Fruit fly (Drosophila melanogaster): ENCODE measurements around the gene CG43089.

The CG43089 gene

DNA sequence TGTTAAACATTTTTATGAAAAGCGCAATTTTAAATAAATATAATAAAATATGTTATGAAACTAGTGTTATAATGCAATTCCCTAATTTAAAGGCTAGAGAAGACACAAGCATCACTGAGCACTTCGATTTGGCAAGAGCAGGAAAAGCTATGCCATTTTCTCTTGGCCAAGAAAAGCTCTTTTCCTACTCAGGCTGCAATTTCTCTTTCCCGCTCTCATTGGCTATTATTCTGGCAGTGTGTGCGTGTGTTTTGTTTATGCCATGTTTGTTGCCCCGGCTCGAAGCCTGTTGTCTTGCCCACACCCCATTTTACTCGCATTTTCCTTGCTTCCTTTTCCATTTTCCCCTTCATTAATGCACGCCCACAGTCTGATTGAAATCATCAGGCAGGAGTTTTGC lies 33.4 kb downstream of the CG43089 start:
- TF ChIP-seq CG1620 (GFP tag; optimal IDR thresholded peaks at IDR 0.05) (no peak), CG11617 (GFP tag; optimal IDR thresholded peaks at IDR 0.05) (no peak), CG5204 (GFP tag; optimal IDR thresholded peaks at IDR 0.05) (no peak), kay (GFP tag; ENCODE audit: borderline replicate concordance) (no peak), CG7045 (GFP tag; optimal IDR thresholded peaks at IDR 0.05) (no peak), Hr96 (GFP tag; optimal IDR thresholded peaks at IDR 0.05) (no peak)

DNA sequence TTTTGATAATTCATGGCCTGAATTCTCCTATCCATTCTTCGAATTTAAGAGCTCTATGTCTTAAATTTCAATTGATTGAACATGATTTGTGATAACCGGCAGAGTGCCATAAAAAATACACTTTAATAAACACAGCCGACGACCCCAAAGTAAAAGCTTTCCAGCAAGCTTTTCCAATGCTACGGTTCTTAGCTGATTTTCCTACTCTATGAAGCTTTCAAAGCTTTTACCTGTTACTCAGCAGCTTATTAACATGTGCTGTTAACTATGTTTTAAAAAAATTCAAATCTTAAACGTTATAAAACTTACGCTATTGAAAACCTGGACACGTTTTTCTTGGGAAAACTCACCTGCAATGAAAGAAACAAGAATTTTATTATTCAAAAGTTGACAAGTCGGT lies 38.9 kb downstream of the CG43089 start:
- no peak for TF ChIP-seq CG7045 (GFP tag; optimal IDR thresholded peaks at IDR 0.05)
- TF ChIP-seq kay (GFP tag; ENCODE audit: borderline replicate concordance): peak; percentile 89

DNA sequence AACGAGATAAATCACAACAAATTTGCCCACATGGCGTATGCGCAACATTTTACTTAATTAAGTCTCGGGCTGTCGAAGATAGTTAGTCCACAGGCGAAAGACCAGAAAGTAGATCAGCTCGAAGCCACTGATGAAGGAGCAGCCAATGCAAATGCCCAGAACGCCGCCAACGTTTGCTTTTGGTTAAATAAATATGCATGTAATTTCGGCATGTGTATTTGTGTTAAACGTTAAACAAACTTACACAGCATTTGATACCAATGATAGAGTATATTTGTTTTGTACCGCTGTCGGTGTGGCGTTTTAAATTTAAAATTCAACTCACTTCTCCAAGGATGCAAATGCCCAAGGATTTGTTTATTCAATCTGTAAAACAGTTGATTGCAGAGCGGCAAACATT lies 39.8 kb downstream of the CG43089 start:
- no peak for TF ChIP-seq tj (GFP tag; optimal IDR thresholded peaks at IDR 0.05)
- TF ChIP-seq kay (GFP tag; ENCODE audit: borderline replicate concordance): no peak
- no peak for TF ChIP-seq CG7101 (tag; optimal IDR thresholded peaks at IDR 0.05)
- no peak for TF ChIP-seq CG5204 (GFP tag; optimal IDR thresholded peaks at IDR 0.05)
- no peak for TF ChIP-seq bab1 (GFP tag; optimal IDR thresholded peaks at IDR 0.05)
- no peak for TF ChIP-seq cnc (optimal IDR thresholded peaks at IDR 0.05)
- TF ChIP-seq CG1620 (GFP tag; optimal IDR thresholded peaks at IDR 0.05): no peak
- TF ChIP-seq pad (GFP tag; optimal IDR thresholded peaks at IDR 0.05): no peak
- no peak for TF ChIP-seq Clk (GFP tag; optimal IDR thresholded peaks at IDR 0.05)
- TF ChIP-seq CG12768 (GFP tag; optimal IDR thresholded peaks at IDR 0.05): no peak
- TF ChIP-seq Hr96 (GFP tag; optimal IDR thresholded peaks at IDR 0.05): no peak
- TF ChIP-seq CG33017 (tag; optimal IDR thresholded peaks at IDR 0.05): no peak
- no peak for TF ChIP-seq CG14711 (tag; optimal IDR thresholded peaks at IDR 0.05)
- no peak for TF ChIP-seq Crg-1 (GFP tag; optimal IDR thresholded peaks at IDR 0.05)

DNA sequence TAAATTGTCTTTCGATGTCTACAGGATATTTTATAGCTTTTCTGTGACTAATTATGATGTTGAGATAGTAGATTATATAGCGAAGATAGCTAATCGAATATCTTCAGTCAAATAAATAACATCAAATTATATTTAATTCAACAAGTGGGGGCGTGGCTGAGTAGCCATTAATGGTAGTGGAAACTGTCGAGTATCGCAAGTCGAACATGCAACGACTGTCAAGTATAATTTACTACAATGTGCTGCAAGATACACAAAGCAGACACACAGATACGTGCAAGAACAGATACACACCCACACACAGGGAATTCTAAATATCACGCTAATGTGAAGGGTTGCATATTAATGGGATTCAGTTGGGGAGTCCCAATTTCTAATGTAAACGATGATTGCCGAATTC lies 41.3 kb downstream of the CG43089 start, which contains the start of gene ppk27:
Gene ppk27 (minus strand): TSS at position 101 of the 400 bp plus-strand sequence.
- TF ChIP-seq cnc (optimal IDR thresholded peaks at IDR 0.05) (no peak), pad (GFP tag; optimal IDR thresholded peaks at IDR 0.05) (no peak)

DNA sequence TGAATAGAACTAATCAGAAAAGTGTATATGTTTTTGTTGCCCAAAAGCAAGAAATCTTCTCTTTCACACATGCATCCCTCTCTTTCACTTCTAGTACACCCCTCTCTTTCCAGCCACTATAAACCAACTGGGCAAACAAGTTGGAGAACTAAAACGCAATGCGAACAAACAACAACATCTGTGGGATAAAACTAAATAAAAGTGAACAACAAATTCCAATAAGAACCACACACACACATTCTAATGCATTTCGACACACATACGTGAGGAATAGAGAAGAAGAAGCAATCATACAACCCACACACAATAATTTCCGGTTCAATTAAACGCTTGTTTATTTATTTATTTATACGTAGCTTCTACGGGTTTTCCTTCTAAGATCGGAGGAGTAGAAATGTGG lies 41.9 kb downstream of the CG43089 start:
- no peak for TF ChIP-seq Clk (GFP tag; optimal IDR thresholded peaks at IDR 0.05)
- no peak for TF ChIP-seq cic (GFP tag; optimal IDR thresholded peaks at IDR 0.05)
- TF ChIP-seq bab1 (GFP tag; optimal IDR thresholded peaks at IDR 0.05): no peak
- no peak for TF ChIP-seq toe (GFP tag; optimal IDR thresholded peaks at IDR 0.05)
- TF ChIP-seq CG14711 (tag; optimal IDR thresholded peaks at IDR 0.05): no peak
- TF ChIP-seq CG11617 (GFP tag; optimal IDR thresholded peaks at IDR 0.05): no peak
- no peak for TF ChIP-seq CG12768 (GFP tag; optimal IDR thresholded peaks at IDR 0.05)
- TF ChIP-seq ovo (GFP tag; optimal IDR thresholded peaks at IDR 0.05): no peak
- TF ChIP-seq Hr96 (GFP tag; optimal IDR thresholded peaks at IDR 0.05): no peak
- TF ChIP-seq pad (GFP tag; optimal IDR thresholded peaks at IDR 0.05): no peak
- no peak for TF ChIP-seq kay (GFP tag; ENCODE audit: borderline replicate concordance)
- no peak for TF ChIP-seq CG7045 (GFP tag; optimal IDR thresholded peaks at IDR 0.05)
- no peak for TF ChIP-seq Mnt (GFP tag; optimal IDR thresholded peaks at IDR 0.05)

DNA sequence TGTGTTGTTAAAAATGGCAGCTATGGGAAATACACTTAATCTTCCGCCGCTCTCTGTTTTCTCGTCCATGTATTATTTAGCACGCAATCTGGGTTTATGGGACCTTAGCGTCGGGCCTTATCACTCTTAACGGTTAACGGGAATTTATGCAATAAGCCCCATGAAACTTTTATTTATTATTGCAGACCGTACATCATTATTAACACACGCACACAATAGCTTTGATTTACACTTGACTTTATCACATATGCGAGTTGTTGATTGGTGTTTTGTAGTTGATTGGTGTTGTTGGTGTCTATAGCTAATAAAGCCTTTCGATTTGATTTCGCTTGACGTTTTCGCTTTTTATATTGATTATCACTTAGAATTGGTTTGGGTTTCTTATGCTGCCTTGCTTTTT lies 44.8 kb downstream of the CG43089 start:
- TF ChIP-seq tj (GFP tag; optimal IDR thresholded peaks at IDR 0.05) (no peak), pad (GFP tag; optimal IDR thresholded peaks at IDR 0.05) (no peak), cnc (optimal IDR thresholded peaks at IDR 0.05) (no peak), Hr96 (GFP tag; optimal IDR thresholded peaks at IDR 0.05) (no peak), ovo (GFP tag; optimal IDR thresholded peaks at IDR 0.05) (no peak), CG7045 (GFP tag; optimal IDR thresholded peaks at IDR 0.05) (no peak), bab1 (GFP tag; optimal IDR thresholded peaks at IDR 0.05) (no peak), CG11617 (GFP tag; optimal IDR thresholded peaks at IDR 0.05) (no peak), CG7101 (tag; optimal IDR thresholded peaks at IDR 0.05) (no peak), CG14711 (tag; optimal IDR thresholded peaks at IDR 0.05) (no peak)

DNA sequence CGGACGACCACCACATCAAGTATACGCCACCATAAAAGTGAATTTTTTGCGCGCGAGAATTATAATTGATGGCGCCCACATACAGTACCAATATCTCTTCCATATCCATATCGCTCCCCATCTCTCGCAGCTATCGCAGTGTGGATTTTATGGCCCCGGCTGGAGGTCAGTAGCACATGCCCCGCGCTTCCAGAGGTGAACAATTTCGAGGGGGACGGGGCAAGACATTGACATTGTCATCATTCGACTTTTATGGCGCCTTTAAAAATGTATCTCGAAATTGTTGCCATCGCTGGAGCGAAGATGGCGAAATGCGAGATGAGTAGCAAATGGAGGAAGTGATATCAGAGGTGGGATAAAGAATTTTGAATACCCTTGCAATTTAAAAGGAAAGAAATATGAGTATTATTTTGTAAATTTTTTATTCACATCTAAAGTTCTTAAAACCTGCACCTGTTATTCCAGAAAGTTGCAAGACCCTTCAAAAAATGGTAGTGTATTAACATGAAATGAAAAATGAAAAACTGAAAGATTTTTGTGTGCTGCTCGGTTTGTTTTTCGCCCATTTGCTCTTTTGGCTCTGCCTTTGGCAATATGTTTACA lies 46.7 kb downstream of the CG43089 start:
- TF ChIP-seq cnc (optimal IDR thresholded peaks at IDR 0.05) (no peak), Clk (GFP tag; optimal IDR thresholded peaks at IDR 0.05) (no peak), tj (GFP tag; optimal IDR thresholded peaks at IDR 0.05) (peak; percentile 56)

DNA sequence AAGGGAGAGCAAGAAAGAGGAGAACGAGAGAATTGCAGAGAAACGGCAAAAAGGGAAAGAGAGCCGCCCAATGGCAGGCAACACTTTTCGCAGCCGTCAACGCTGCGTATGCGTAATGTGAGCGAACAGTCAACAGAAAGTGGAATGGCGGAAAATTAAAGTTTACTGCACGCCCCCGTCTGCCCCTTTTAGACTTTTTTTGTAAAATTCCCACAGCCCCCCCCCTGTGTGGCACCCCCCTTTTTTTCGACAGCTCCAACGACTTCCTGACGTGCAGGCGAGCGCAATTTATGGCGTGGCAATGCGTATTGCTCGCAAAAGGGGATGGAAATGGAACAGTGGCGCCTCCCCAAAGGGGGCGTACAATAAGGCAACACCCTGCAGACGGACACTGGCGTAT lies 49.5 kb downstream of the CG43089 start:
- TF ChIP-seq CG5204 (GFP tag; optimal IDR thresholded peaks at IDR 0.05) (no peak), Crg-1 (GFP tag; optimal IDR thresholded peaks at IDR 0.05) (no peak), cnc (optimal IDR thresholded peaks at IDR 0.05) (no peak), CG33017 (tag; optimal IDR thresholded peaks at IDR 0.05) (no peak), toe (GFP tag; optimal IDR thresholded peaks at IDR 0.05) (no peak), CG7045 (GFP tag; optimal IDR thresholded peaks at IDR 0.05) (no peak), CG7101 (tag; optimal IDR thresholded peaks at IDR 0.05) (no peak), CG1620 (GFP tag; optimal IDR thresholded peaks at IDR 0.05) (no peak), kay (GFP tag; ENCODE audit: borderline replicate concordance) (no peak), cic (GFP tag; optimal IDR thresholded peaks at IDR 0.05) (no peak), Hr96 (GFP tag; optimal IDR thresholded peaks at IDR 0.05) (no peak), CG11617 (GFP tag; optimal IDR thresholded peaks at IDR 0.05) (no peak), Mnt (GFP tag; optimal IDR thresholded peaks at IDR 0.05) (no peak), bab1 (GFP tag; optimal IDR thresholded peaks at IDR 0.05) (no peak), tj (GFP tag; optimal IDR thresholded peaks at IDR 0.05) (no peak), CG12768 (GFP tag; optimal IDR thresholded peaks at IDR 0.05) (no peak), ovo (GFP tag; optimal IDR thresholded peaks at IDR 0.05) (no peak)

All from whole organism, adult.